Fruit fly (Drosophila melanogaster) whole organism, embryonic: ENCODE measurements around the gene Xport-B.
A peak's percentile ranks its signal among the peaks of the same experiment; 100 is the strongest.

ENCODE experiments used
- Adf1 ChIP-seq: fragments of 200-800 bp; sonication (Bioruptor generic); IDR thresholded peaks from 2 replicates; pipeline ENCODE4 v1.3.6; 2022; ENCODE audit warnings: missing biosample characterization, missing genetic modification characterization
- Awh ChIP-seq: fragments of 200-800 bp; sonication (Bioruptor generic); IDR thresholded peaks from 2 replicates; pipeline ENCODE4, ENCODE4 v1.3.6; 2022; ENCODE audit warnings: missing biosample characterization, missing genetic modification characterization
- BtbVII ChIP-seq: fragments of 200-800 bp; sonication (Bioruptor generic); optimal IDR thresholded peaks from 3 replicates; lab custom pipeline; 2017; ENCODE audit warnings: missing biosample characterization, mild to moderate bottlenecking, missing genetic modification characterization
- CG10366 ChIP-seq: fragments of 200-800 bp; sonication (Bioruptor generic); IDR thresholded peaks from 2 replicates; pipeline ENCODE4 v1.3.6; 2022; ENCODE audit warnings: missing biosample characterization, missing genetic modification characterization
- CG11696 ChIP-seq: fragments of 200-800 bp; sonication (Bioruptor generic); IDR thresholded peaks from 2 replicates; pipeline ENCODE4 v1.3.6; 2022; ENCODE audit warnings: missing biosample characterization, missing genetic modification characterization
- CG11723 ChIP-seq: fragments of 200-800 bp; sonication (Bioruptor generic); optimal IDR thresholded peaks from 2 replicates; lab custom pipeline; 2017; ENCODE audit warnings: missing biosample characterization, mild to moderate bottlenecking, missing genetic modification characterization
- CG12391 ChIP-seq: fragments of 200-800 bp; sonication (Bioruptor generic); optimal IDR thresholded peaks from 3 replicates; lab custom pipeline; 2018; ENCODE audit warnings: missing biosample characterization, mild to moderate bottlenecking, missing genetic modification characterization, moderate library complexity
- CG14014 ChIP-seq: fragments of 200-800 bp; sonication (Bioruptor generic); IDR thresholded peaks from 2 replicates; pipeline ENCODE4 v1.3.6; 2022; ENCODE audit warnings: missing biosample characterization, missing genetic modification characterization
- CG14441 ChIP-seq: fragments of 200-800 bp; sonication (Bioruptor generic); IDR thresholded peaks from 2 replicates; pipeline ENCODE4 v1.3.6; 2022; ENCODE audit warnings: missing biosample characterization, missing genetic modification characterization
- CG17568 ChIP-seq: fragments of 200-800 bp; sonication (Bioruptor generic); optimal IDR thresholded peaks from 2 replicates; lab custom pipeline; 2018; ENCODE audit warnings: missing biosample characterization, mild to moderate bottlenecking, missing genetic modification characterization, moderate library complexity
- CG30431 ChIP-seq: fragments of 200-800 bp; sonication (Bioruptor generic); optimal IDR thresholded peaks from 2 replicates; lab custom pipeline; 2017; ENCODE audit warnings: missing biosample characterization, missing genetic modification characterization
- CG3065 ChIP-seq: fragments of 200-800 bp; sonication (Bioruptor generic); optimal IDR thresholded peaks from 2 replicates; lab custom pipeline; 2016; ENCODE audit warnings: missing biosample characterization, missing genetic modification characterization
- CG31224 ChIP-seq: fragments of 200-800 bp; sonication (Bioruptor generic); IDR thresholded peaks from 2 replicates; pipeline ENCODE4 v1.3.6; 2022; ENCODE audit warnings: missing biosample characterization, missing genetic modification characterization
- CG3281 ChIP-seq: fragments of 200-800 bp; sonication (Bioruptor generic); optimal IDR thresholded peaks from 3 replicates; lab custom pipeline; 2017; ENCODE audit warnings: missing biosample characterization, mild to moderate bottlenecking, missing genetic modification characterization
- CG34376 ChIP-seq: fragments of 200-800 bp; sonication (Bioruptor generic); optimal IDR thresholded peaks from 2 replicates; lab custom pipeline; 2018; ENCODE audit warnings: missing biosample characterization, mild to moderate bottlenecking, missing genetic modification characterization
- CG5245 ChIP-seq: fragments of 200-800 bp; sonication (Bioruptor generic); optimal IDR thresholded peaks from 3 replicates; lab custom pipeline; 2016; ENCODE audit warnings: missing biosample characterization, missing genetic modification characterization
- CG6254 ChIP-seq: fragments of 200-800 bp; sonication (Bioruptor generic); optimal IDR thresholded peaks from 3 replicates; lab custom pipeline; 2017; ENCODE audit warnings: mild to moderate bottlenecking, missing biosample characterization, missing genetic modification reagents, missing genetic modification characterization
- CG6683 ChIP-seq: fragments of 200-800 bp; sonication (Bioruptor generic); optimal IDR thresholded peaks from 2 replicates; lab custom pipeline; 2017; ENCODE audit warnings: missing biosample characterization, mild to moderate bottlenecking, missing genetic modification characterization, missing genetic modification reagents
- CG8478 ChIP-seq: fragments of >200 bp; optimal IDR thresholded peaks from 2 replicates; lab custom pipeline; 2018
- Camta ChIP-seq: fragments of 200-800 bp; sonication (Bioruptor generic); optimal IDR thresholded peaks from 2 replicates; lab custom pipeline; 2016; ENCODE audit warnings: missing biosample characterization, missing genetic modification characterization
- CrebB ChIP-seq: fragments of 200-800 bp; sonication (Bioruptor generic); optimal IDR thresholded peaks from 3 replicates; lab custom pipeline; 2018; ENCODE audit warnings: missing biosample characterization, mild to moderate bottlenecking, missing genetic modification characterization
- Dp ChIP-seq: fragments of 200-800 bp; sonication (Bioruptor generic); optimal IDR thresholded peaks from 2 replicates; lab custom pipeline; 2018; ENCODE audit warnings: missing biosample characterization, mild to moderate bottlenecking, missing genetic modification characterization, moderate library complexity
- Elba2 ChIP-seq: fragments of 200-800 bp; sonication (Bioruptor generic); optimal IDR thresholded peaks from 3 replicates; lab custom pipeline; 2016; ENCODE audit warnings: missing biosample characterization, missing genetic modification characterization
- Ets65A ChIP-seq: fragments of 200-800 bp; sonication (Bioruptor generic); peaks from one replicate; lab custom pipeline; 2016; ENCODE audit warnings: missing biosample characterization, missing genetic modification characterization
- Ets97D ChIP-seq: fragments of 200-800 bp; sonication (Bioruptor generic); optimal IDR thresholded peaks from 3 replicates; lab custom pipeline; 2016; ENCODE audit warnings: missing biosample characterization, missing genetic modification characterization
- Hr78 ChIP-seq, 2 experiments: fragments of 200-800 bp in 1 of 2; fragments of >200 bp in 1 of 2; sonication (Bioruptor generic) in 1 of 2; optimal IDR thresholded peaks; 2 replicates each; lab custom pipeline; 2017 to 2019; ENCODE audit warnings: missing biosample characterization in 2 of 2, missing genetic modification characterization in 2 of 2, mild to moderate bottlenecking in 1 of 2, moderate library complexity in 1 of 2
- Kr ChIP-seq: fragments of 200-800 bp; sonication (Bioruptor generic); optimal IDR thresholded peaks from 2 replicates; lab custom pipeline; 2017; ENCODE audit warnings: missing biosample characterization, mild to moderate bottlenecking, missing genetic modification characterization
- MBD-R2 ChIP-seq: fragments of 200-800 bp; sonication (Bioruptor generic); IDR thresholded peaks from 2 replicates; pipeline ENCODE4 v1.3.6; 2022; ENCODE audit warnings: missing biosample characterization, missing genetic modification characterization
- NC2β ChIP-seq: fragments of 200-800 bp; sonication (Bioruptor generic); optimal IDR thresholded peaks from 2 replicates; lab custom pipeline; 2016; ENCODE audit warnings: missing biosample characterization, missing genetic modification characterization
- btn ChIP-seq: fragments of 200-800 bp; sonication (Bioruptor generic); optimal IDR thresholded peaks from 2 replicates; lab custom pipeline; 2016; ENCODE audit warnings: missing biosample characterization, missing genetic modification characterization
- crc ChIP-seq: fragments of 200-800 bp; sonication (Bioruptor generic); optimal IDR thresholded peaks from 2 replicates; lab custom pipeline; 2016; ENCODE audit warnings: missing biosample characterization, missing genetic modification characterization
- croc ChIP-seq: fragments of 200-800 bp; sonication (Bioruptor generic); conservative IDR thresholded peaks from 3 replicates; pipeline ENCODE4 v1.3.6; 2022; ENCODE audit warnings: missing biosample characterization, missing genetic modification characterization
- dm ChIP-seq: fragments of 200-800 bp; sonication (Bioruptor generic); optimal IDR thresholded peaks from 3 replicates; lab custom pipeline; 2016; ENCODE audit warnings: missing biosample characterization, missing genetic modification characterization
- gce ChIP-seq: fragments of 200-800 bp; sonication (Bioruptor generic); IDR thresholded peaks from 3 replicates; pipeline ENCODE4 v1.3.6; 2022; ENCODE audit warnings: missing biosample characterization, missing genetic modification characterization
- gfzf ChIP-seq: fragments of 200-800 bp; sonication (Bioruptor generic); optimal IDR thresholded peaks from 2 replicates; lab custom pipeline; 2016; ENCODE audit warnings: missing biosample characterization, mild to moderate bottlenecking, missing genetic modification characterization, moderate library complexity
- gro ChIP-seq: fragments of 200-800 bp; sonication (Bioruptor generic); optimal IDR thresholded peaks from 2 replicates; lab custom pipeline; 2016; ENCODE audit warnings: missing biosample characterization, missing genetic modification characterization
- hbn ChIP-seq: fragments of 200-800 bp; sonication (Bioruptor generic); IDR thresholded peaks from 2 replicates; pipeline ENCODE4 v1.3.6; 2022; ENCODE audit warnings: missing biosample characterization, missing genetic modification characterization; ENCODE audit not compliant: partially characterized antibody
- inv ChIP-seq: fragments of 200-800 bp; sonication (Bioruptor generic); IDR thresholded peaks from 2 replicates; pipeline ENCODE4 v1.3.6; 2022; ENCODE audit warnings: missing biosample characterization, missing genetic modification characterization; ENCODE audit not compliant: partially characterized antibody
- klu ChIP-seq: fragments of 200-800 bp; sonication (Bioruptor generic); IDR thresholded peaks from 2 replicates; pipeline ENCODE4 v1.3.6; 2022; ENCODE audit warnings: missing biosample characterization, missing genetic modification characterization
- mam ChIP-seq: fragments of 200-800 bp; sonication (Bioruptor generic); optimal IDR thresholded peaks from 3 replicates; lab custom pipeline; 2016; ENCODE audit warnings: missing biosample characterization, missing genetic modification characterization
- mirr ChIP-seq: fragments of 200-800 bp; sonication (Bioruptor generic); optimal IDR thresholded peaks from 3 replicates; lab custom pipeline; 2018; ENCODE audit warnings: missing biosample characterization, mild to moderate bottlenecking, missing genetic modification characterization
- nerfin-1 ChIP-seq: fragments of 200-800 bp; sonication (Bioruptor generic); optimal IDR thresholded peaks from 3 replicates; lab custom pipeline; 2019; ENCODE audit warnings: missing biosample characterization, mild to moderate bottlenecking, missing genetic modification characterization, moderate library complexity
- phol ChIP-seq: fragments of 200-800 bp; sonication (Bioruptor generic); optimal IDR thresholded peaks from 3 replicates; lab custom pipeline; 2018; ENCODE audit warnings: missing biosample characterization, mild to moderate bottlenecking, missing genetic modification characterization, moderate library complexity
- pzg ChIP-seq: fragments of 200-800 bp; sonication (Bioruptor generic); optimal IDR thresholded peaks from 3 replicates; lab custom pipeline; 2018; ENCODE audit warnings: missing biosample characterization, mild to moderate bottlenecking, missing genetic modification characterization, moderate library complexity
- ro ChIP-seq: fragments of 200-800 bp; sonication (Bioruptor generic); IDR thresholded peaks from 2 replicates; pipeline ENCODE4 v1.3.6; 2022; ENCODE audit warnings: missing biosample characterization, missing genetic modification characterization
- sc ChIP-seq, 3 experiments: fragments of >200 bp in 2 of 3; fragments of 200-800 bp in 1 of 3; sonication (Bioruptor generic) in 1 of 3; optimal IDR thresholded peaks; 2 replicates in 2 of 3; 3 replicates in 1 of 3; lab custom pipeline; 2017; ENCODE audit warnings: mild to moderate bottlenecking in 1 of 3, missing biosample characterization in 1 of 3, missing genetic modification characterization in 1 of 3, missing genetic modification reagents in 1 of 3
- scrt ChIP-seq: fragments of 200-800 bp; sonication (Bioruptor generic); optimal IDR thresholded peaks from 2 replicates; lab custom pipeline; 2018; ENCODE audit warnings: missing biosample characterization, mild to moderate bottlenecking, missing genetic modification characterization, moderate library complexity
- stwl ChIP-seq: fragments of 200-800 bp; sonication (Bioruptor generic); optimal IDR thresholded peaks from 3 replicates; lab custom pipeline; 2018; ENCODE audit warnings: missing biosample characterization, mild to moderate bottlenecking, missing genetic modification characterization, moderate library complexity
- trem ChIP-seq: fragments of 200-800 bp; optimal IDR thresholded peaks from 3 replicates; lab custom pipeline; 2019; ENCODE audit warnings: missing biosample characterization, mild to moderate bottlenecking, missing genetic modification characterization, moderate library complexity
- vvl ChIP-seq: fragments of 200-800 bp; sonication (Bioruptor generic); IDR thresholded peaks from 2 replicates; pipeline ENCODE4 v1.3.6; 2022; ENCODE audit warnings: missing biosample characterization, missing genetic modification characterization
- wek ChIP-seq: fragments of 200-800 bp; sonication (Bioruptor generic); optimal IDR thresholded peaks from 3 replicates; lab custom pipeline; 2018; ENCODE audit warnings: missing biosample characterization, mild to moderate bottlenecking, missing genetic modification characterization, moderate library complexity

The Xport-B gene

DNA sequence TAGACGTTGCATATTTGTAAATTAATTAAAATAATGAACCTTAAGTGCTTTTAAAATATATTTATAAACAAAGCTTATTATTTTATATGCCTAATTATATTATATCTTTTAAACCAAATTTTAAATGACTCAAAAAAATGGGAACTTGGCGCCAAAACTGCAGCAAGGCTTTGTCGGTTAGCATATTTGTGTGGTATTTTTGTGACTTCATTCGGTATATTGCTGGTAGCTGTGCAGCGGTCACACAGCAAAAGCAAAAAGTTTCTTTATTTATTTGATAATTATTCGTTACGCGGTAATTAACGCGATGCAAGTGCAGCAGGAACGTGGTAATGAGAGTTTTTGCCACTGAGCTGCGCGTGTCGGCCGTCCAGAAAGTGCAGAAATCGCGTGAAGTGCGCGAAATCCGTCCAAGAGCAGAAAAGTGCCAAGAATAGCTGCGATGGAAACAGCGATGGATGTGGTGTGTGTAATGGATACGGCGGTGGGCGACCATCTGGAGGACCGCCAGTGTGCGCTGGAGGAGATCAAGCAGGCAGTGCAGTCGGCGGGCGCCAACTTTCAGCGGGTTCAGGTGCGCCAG lies 35.7 kb downstream of the Xport-B start, which contains the start of gene Ask1 (continued):
- no peak for TF ChIP-seq CG12391
- no peak for TF ChIP-seq mam
- TF ChIP-seq scrt (GFP tag; lab: Kevin White, UChicago) = peak; percentile 60
- no peak for TF ChIP-seq Hr78 (GFP tag; optimal IDR thresholded peaks at IDR 0.05; lab: Kevin White, UChicago)
- TF ChIP-seq CG34376 (GFP tag; lab: Kevin White, UChicago) = no peak
- TF ChIP-seq gro (GFP tag; lab: Kevin White, UChicago) = no peak
- TF ChIP-seq btn (GFP tag; lab: Kevin White, UChicago) = no peak
- no peak for TF ChIP-seq nerfin-1
- TF ChIP-seq wek (GFP tag; lab: Kevin White, UChicago) = no peak
- TF ChIP-seq CG31224 (GFP tag; lab: Robert Waterston, UW) = no peak
- no peak for TF ChIP-seq croc
- TF ChIP-seq CG6254 (GFP tag; lab: Kevin White, UChicago) = peak; percentile 98
- peak; percentile 22 for TF ChIP-seq trem (tag; lab: Kevin White, UChicago)
- TF ChIP-seq Adf1 (GFP tag; lab: Robert Waterston, UW) = no peak
- no peak for TF ChIP-seq Elba2 (GFP tag; lab: Kevin White, UChicago)
- TF ChIP-seq hbn (GFP tag; lab: Robert Waterston, UW) = no peak
- peak; percentile 59 for TF ChIP-seq MBD-R2 (GFP tag; lab: Robert Waterston, UW)
- TF ChIP-seq Ets97D (GFP tag; lab: Kevin White, UChicago) = no peak
- no peak for TF ChIP-seq CG14014 (GFP tag; lab: Robert Waterston, UW)
- no peak for TF ChIP-seq Kr (GFP tag; lab: Kevin White, UChicago)
- TF ChIP-seq crc (GFP tag; lab: Kevin White, UChicago) = no peak
- TF ChIP-seq NC2β (GFP tag; lab: Kevin White, UChicago) = no peak
- TF ChIP-seq CG14441 (GFP tag; lab: Robert Waterston, UW) = no peak
- peak; percentile 11 for TF ChIP-seq stwl
- TF ChIP-seq CrebB (tag; lab: Kevin White, UChicago) = no peak
- no peak for TF ChIP-seq CG5245 (GFP tag; lab: Kevin White, UChicago)
- peak; percentile 82 for TF ChIP-seq gfzf
- TF ChIP-seq sc (optimal IDR thresholded peaks at IDR 0.05; lab: Kevin White, UChicago) = no peak
- TF ChIP-seq sc (GFP tag; optimal IDR thresholded peaks at IDR 0.05; lab: Kevin White, UChicago) = no peak
- no peak for TF ChIP-seq inv (GFP tag; lab: Robert Waterston, UW)
- TF ChIP-seq Awh (GFP tag; lab: Robert Waterston, UW) = no peak
- TF ChIP-seq Camta (GFP tag; lab: Kevin White, UChicago) = no peak
- TF ChIP-seq pzg (GFP tag; lab: Kevin White, UChicago) = peak; percentile 65
- no peak for TF ChIP-seq CG3065 (GFP tag; lab: Kevin White, UChicago)
- TF ChIP-seq CG10366 (GFP tag; lab: Robert Waterston, UW) = no peak
- TF ChIP-seq Dp (GFP tag; lab: Kevin White, UChicago) = peak; percentile 85
- TF ChIP-seq gce (GFP tag; lab: Robert Waterston, UW) = no peak
- no peak for TF ChIP-seq mirr (GFP tag; lab: Kevin White, UChicago)
- TF ChIP-seq vvl = no peak
- no peak for TF ChIP-seq CG17568 (GFP tag; lab: Kevin White, UChicago)
- no peak for TF ChIP-seq klu (GFP tag; lab: Robert Waterston, UW)
- no peak for TF ChIP-seq CG30431 (GFP tag; lab: Kevin White, UChicago)
- no peak for TF ChIP-seq Ets65A (GFP tag; lab: Kevin White, UChicago)
- no peak for TF ChIP-seq ro (GFP tag; lab: Robert Waterston, UW)
- no peak for TF ChIP-seq BtbVII
- no peak for TF ChIP-seq CG6683 (GFP tag; lab: Kevin White, UChicago)
- peak; percentile 31 for TF ChIP-seq phol (tag; lab: Kevin White, UChicago)
- no peak for TF ChIP-seq CG11723
- TF ChIP-seq CG11696 = no peak
- peak; percentile 0 for TF ChIP-seq dm (GFP tag; lab: Kevin White, UChicago)
- no peak for TF ChIP-seq CG3281 (GFP tag; lab: Kevin White, UChicago)
- TF ChIP-seq CG8478 (lab: Kevin White, UChicago) = no peak
